Worm (Caenorhabditis elegans): ENCODE measurements around the gene Y116F11A.3.

The Y116F11A.3 gene

ce11 chrV:19733728-19734127 is 4.9 kb downstream of the Y116F11A.3 start:
- no peak for TF ChIP-seq unc-62 (GFP tag; optimal IDR thresholded peaks at IDR 0.05)

- TF ChIP-seq unc-62 (GFP tag; optimal IDR thresholded peaks at IDR 0.05) = no peak
These were observed 8.6 kb downstream of the Y116F11A.3 start, which contains the start of gene W04E12.7 for ce11 chrV:19737458-19737857. Gene W04E12.7, minus strand, starts transcription at chrV:19737558.

ce11 chrV:19738117-19738516 is 9.3 kb downstream of the Y116F11A.3 start, which contains the start of gene fbxa-131:
Gene fbxa-131, plus strand, starts transcription at chrV:19738417.
- no peak for TF ChIP-seq unc-62 (GFP tag; optimal IDR thresholded peaks at IDR 0.05)

ce11 chrV:19741034-19741433 is 12.2 kb downstream of the Y116F11A.3 start, which contains the start of gene W04E12.2:
Gene W04E12.2, minus strand, starts transcription at chrV:19741134.
- TF ChIP-seq unc-62 (GFP tag; optimal IDR thresholded peaks at IDR 0.05) = no peak

ce11 chrV:19741651-19742050 is 12.8 kb downstream of the Y116F11A.3 start, which contains the start of gene W04E12.3:
Gene W04E12.3, plus strand, starts transcription at chrV:19741951.
- no peak for TF ChIP-seq unc-62 (GFP tag; optimal IDR thresholded peaks at IDR 0.05)

- TF ChIP-seq unc-62 (GFP tag; optimal IDR thresholded peaks at IDR 0.05) = no peak
These were observed 14.5 kb downstream of the Y116F11A.3 start, which contains the start of gene W04E12.4 for ce11 chrV:19743305-19743704. Gene W04E12.4, plus strand, starts transcription at chrV:19743605.

ce11 chrV:19743794-19744193 is 15.0 kb downstream of the Y116F11A.3 start:
- no peak for TF ChIP-seq unc-62 (GFP tag; optimal IDR thresholded peaks at IDR 0.05)

ce11 chrV:19744210-19744609 is 15.4 kb downstream of the Y116F11A.3 start:
- TF ChIP-seq unc-62 (GFP tag; optimal IDR thresholded peaks at IDR 0.05) = no peak

ce11 chrV:19745852-19746251 is 17.0 kb downstream of the Y116F11A.3 start, which contains the start of gene W04E12.5:
Gene W04E12.5, plus strand, starts transcription at chrV:19746152.
- TF ChIP-seq unc-62 (GFP tag; optimal IDR thresholded peaks at IDR 0.05) = no peak

ce11 chrV:19747144-19747543 is 18.3 kb downstream of the Y116F11A.3 start:
- no peak for TF ChIP-seq unc-62 (GFP tag; optimal IDR thresholded peaks at IDR 0.05)

- TF ChIP-seq unc-62 (GFP tag; optimal IDR thresholded peaks at IDR 0.05) = no peak
These were observed 22.3 kb downstream of the Y116F11A.3 start, which contains the start of gene clec-49 for ce11 chrV:19751124-19751523. Gene clec-49, minus strand, starts transcription at chrV:19751226.

- no peak for TF ChIP-seq unc-62 (GFP tag; optimal IDR thresholded peaks at IDR 0.05)
These were observed 24.0 kb downstream of the Y116F11A.3 start for ce11 chrV:19752879-19753278.

ce11 chrV:19754331-19754730 is 25.5 kb downstream of the Y116F11A.3 start:
- no peak for TF ChIP-seq unc-62 (GFP tag; optimal IDR thresholded peaks at IDR 0.05)

ce11 chrV:19755260-19755659 is 26.4 kb downstream of the Y116F11A.3 start, which contains the start of gene clec-50:
Gene clec-50, minus strand, starts transcription at chrV:19755368.
- no peak for TF ChIP-seq unc-62 (GFP tag; optimal IDR thresholded peaks at IDR 0.05)

ce11 chrV:19756253-19756652 is 27.4 kb downstream of the Y116F11A.3 start, which contains the start of gene W04E12.9:
Gene W04E12.9, plus strand, starts transcription at chrV:19756553.
- no peak for TF ChIP-seq unc-62 (GFP tag; optimal IDR thresholded peaks at IDR 0.05)

- no peak for TF ChIP-seq unc-62 (GFP tag; optimal IDR thresholded peaks at IDR 0.05)
These were observed 30.5 kb downstream of the Y116F11A.3 start for ce11 chrV:19759282-19759681.

ce11 chrV:19760751-19761150 is 31.9 kb downstream of the Y116F11A.3 start, which contains the start of gene M162.5:
Gene M162.5, plus strand, starts transcription at chrV:19761051.
- no peak for TF ChIP-seq unc-62 (GFP tag; optimal IDR thresholded peaks at IDR 0.05)

- no peak for TF ChIP-seq unc-62 (GFP tag; optimal IDR thresholded peaks at IDR 0.05)
These were observed 38.9 kb downstream of the Y116F11A.3 start for ce11 chrV:19767719-19768118.
